Fruit fly (Drosophila melanogaster): ENCODE data around the gene CG6184.

Gene CG6184

DNA sequence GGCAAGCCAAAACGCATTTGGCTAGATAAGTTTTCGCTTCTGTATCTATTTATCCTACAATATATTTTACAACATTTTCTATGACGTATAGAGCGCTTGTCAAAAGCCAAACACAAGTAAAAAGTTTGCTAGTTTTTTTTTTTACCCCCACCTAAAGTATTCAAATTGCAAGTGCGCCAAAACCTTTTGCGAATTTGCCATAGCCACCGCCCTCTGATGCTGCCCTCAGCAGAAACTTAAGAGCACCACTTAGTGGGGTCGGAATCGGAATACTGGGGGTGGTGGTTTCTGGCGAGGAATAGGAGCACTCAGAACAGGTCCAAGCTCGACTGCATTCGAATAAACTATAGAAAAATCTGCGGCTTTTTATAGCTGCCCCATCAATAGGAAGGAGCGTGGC is at the start of gene CG6184:
TSS of gene CG6184 (minus strand) at position 101 of the 400 bp plus-strand sequence.
- TF ChIP-seq CG11617 (GFP tag; optimal IDR thresholded peaks at IDR 0.05) (no peak), cnc (optimal IDR thresholded peaks at IDR 0.05) (no peak), Clk (GFP tag; optimal IDR thresholded peaks at IDR 0.05) (no peak), Hr96 (GFP tag; optimal IDR thresholded peaks at IDR 0.05) (no peak), CG5204 (GFP tag; optimal IDR thresholded peaks at IDR 0.05) (no peak), Mnt (GFP tag; optimal IDR thresholded peaks at IDR 0.05) (no peak), CG33017 (tag; optimal IDR thresholded peaks at IDR 0.05) (no peak), CG12768 (GFP tag; optimal IDR thresholded peaks at IDR 0.05) (no peak), CG1620 (GFP tag; optimal IDR thresholded peaks at IDR 0.05) (no peak), CG7101 (tag; optimal IDR thresholded peaks at IDR 0.05) (no peak)

DNA sequence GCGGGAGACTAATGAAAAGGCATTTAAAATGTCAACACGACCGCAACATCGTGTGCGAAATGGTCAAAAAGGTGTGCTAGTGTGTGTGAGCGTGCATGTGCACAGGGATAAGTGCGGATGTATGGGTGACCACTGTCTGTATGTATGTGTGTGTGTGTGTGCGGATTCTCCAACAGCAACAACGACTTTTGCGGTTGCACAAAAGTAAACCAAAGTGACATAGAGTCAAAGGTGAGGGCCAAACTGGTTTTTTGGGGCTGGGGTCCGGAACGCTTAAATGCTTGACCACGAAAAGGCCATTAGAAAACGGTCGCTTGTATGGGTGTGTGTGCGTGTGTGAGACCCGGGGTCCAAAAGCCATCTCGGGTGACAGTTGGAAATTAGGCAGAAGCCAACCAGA is 45.7 kb upstream of the CG6184 start:
- TF ChIP-seq CG11617 (GFP tag; optimal IDR thresholded peaks at IDR 0.05): no peak
- TF ChIP-seq cic (GFP tag; optimal IDR thresholded peaks at IDR 0.05): no peak
- TF ChIP-seq CG7045 (GFP tag; optimal IDR thresholded peaks at IDR 0.05): no peak
- TF ChIP-seq toe (GFP tag; optimal IDR thresholded peaks at IDR 0.05): no peak
- no peak for TF ChIP-seq kay (GFP tag; ENCODE audit: borderline replicate concordance)
- TF ChIP-seq CG1620 (GFP tag; optimal IDR thresholded peaks at IDR 0.05): no peak
- no peak for TF ChIP-seq Clk (GFP tag; optimal IDR thresholded peaks at IDR 0.05)
- TF ChIP-seq CG14711 (tag; optimal IDR thresholded peaks at IDR 0.05): no peak
- no peak for TF ChIP-seq bab1 (GFP tag; optimal IDR thresholded peaks at IDR 0.05)

DNA sequence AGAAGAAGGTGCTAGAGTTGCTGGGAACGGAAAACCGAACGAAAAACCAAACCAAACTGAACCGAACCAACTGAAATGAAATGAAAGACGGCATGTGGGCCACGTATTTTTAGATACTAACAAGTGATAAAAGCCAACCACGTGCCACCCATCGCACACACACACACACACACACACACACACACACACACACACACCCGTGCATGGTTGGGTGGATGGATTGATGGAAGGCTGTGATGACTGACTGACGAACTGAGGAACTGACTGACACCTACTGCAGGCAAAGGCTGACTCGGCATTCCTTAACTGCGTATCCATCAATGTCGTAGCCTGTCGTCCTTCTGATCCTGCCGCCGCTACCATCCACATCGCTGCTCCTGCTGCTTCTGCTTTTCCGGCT is 24.8 kb upstream of the CG6184 start:
- TF ChIP-seq CG7045 (GFP tag; optimal IDR thresholded peaks at IDR 0.05) (no peak), Hr96 (GFP tag; optimal IDR thresholded peaks at IDR 0.05) (no peak), CG33017 (tag; optimal IDR thresholded peaks at IDR 0.05) (no peak), Crg-1 (GFP tag; optimal IDR thresholded peaks at IDR 0.05) (no peak), CG7101 (tag; optimal IDR thresholded peaks at IDR 0.05) (no peak), toe (GFP tag; optimal IDR thresholded peaks at IDR 0.05) (no peak), CG11617 (GFP tag; optimal IDR thresholded peaks at IDR 0.05) (no peak), cic (GFP tag; optimal IDR thresholded peaks at IDR 0.05) (no peak), cnc (optimal IDR thresholded peaks at IDR 0.05) (no peak), CG1620 (GFP tag; optimal IDR thresholded peaks at IDR 0.05) (no peak)

DNA sequence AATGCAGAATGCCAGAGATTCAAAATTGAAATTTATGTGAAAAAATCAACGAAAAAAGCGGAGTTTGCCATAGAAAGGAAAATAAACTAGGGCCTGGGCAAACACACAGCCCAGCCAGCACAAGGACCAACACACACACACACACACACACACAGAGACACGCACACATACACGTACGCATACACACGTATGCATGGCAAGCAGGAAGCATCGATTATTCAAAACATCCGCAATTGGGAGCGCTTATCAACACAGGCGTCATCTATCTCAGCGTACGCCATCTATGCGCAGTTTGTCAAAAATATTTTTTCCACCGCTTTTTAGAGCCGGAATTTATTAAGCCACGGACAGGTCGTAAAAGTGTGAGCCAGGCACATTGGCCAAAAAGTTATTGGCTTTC is 22.2 kb upstream of the CG6184 start:
- TF ChIP-seq Clk (GFP tag; optimal IDR thresholded peaks at IDR 0.05) (no peak), Hr96 (GFP tag; optimal IDR thresholded peaks at IDR 0.05) (no peak), CG5204 (GFP tag; optimal IDR thresholded peaks at IDR 0.05) (no peak), ovo (GFP tag; optimal IDR thresholded peaks at IDR 0.05) (no peak), toe (GFP tag; optimal IDR thresholded peaks at IDR 0.05) (no peak), CG33017 (tag; optimal IDR thresholded peaks at IDR 0.05) (no peak), CG7101 (tag; optimal IDR thresholded peaks at IDR 0.05) (no peak), tj (GFP tag; optimal IDR thresholded peaks at IDR 0.05) (no peak), CG11617 (GFP tag; optimal IDR thresholded peaks at IDR 0.05) (no peak), bab1 (GFP tag; optimal IDR thresholded peaks at IDR 0.05) (no peak), CG12768 (GFP tag; optimal IDR thresholded peaks at IDR 0.05) (no peak), pad (GFP tag; optimal IDR thresholded peaks at IDR 0.05) (no peak)

DNA sequence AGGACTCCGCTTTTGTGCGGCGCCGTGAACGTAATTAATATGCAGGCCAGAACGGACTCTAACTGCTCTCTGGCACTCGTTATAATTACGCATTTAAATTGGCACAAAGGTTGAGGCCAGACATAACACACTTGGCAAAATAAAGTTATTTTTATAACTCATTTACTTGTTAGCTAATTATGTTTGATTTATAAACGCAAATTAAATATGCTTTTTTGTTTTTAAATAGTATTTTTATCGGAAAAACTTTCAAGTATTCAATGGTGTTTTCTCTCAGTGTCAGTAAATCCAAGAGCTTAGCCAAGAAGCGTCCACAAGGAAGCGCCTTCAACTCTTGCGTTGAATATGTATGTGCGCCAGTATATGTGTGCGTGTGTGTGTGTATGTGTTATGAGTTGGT is 15.2 kb upstream of the CG6184 start:
- TF ChIP-seq cic (GFP tag; optimal IDR thresholded peaks at IDR 0.05) (no peak), ovo (GFP tag; optimal IDR thresholded peaks at IDR 0.05) (no peak), CG7101 (tag; optimal IDR thresholded peaks at IDR 0.05) (no peak), tj (GFP tag; optimal IDR thresholded peaks at IDR 0.05) (no peak), toe (GFP tag; optimal IDR thresholded peaks at IDR 0.05) (no peak)

DNA sequence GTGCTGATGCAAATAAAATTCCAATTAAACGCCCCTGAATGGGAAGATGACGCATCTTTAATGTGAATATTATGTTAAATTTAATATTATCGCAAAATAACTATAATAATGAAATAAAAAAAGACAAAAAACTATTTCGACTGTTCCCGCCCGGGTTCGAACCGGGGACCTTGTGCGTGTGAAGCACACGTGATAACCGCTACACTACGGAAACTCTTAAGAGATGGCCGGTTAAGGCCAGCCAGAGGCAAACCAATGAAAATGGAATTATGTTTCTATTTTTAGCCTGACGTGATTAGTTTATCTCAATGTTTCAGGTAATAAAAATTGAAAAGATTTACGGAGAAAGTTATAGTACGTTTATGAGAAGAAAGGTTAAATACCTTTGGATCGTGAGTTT is 14.5 kb upstream of the CG6184 start:
- TF ChIP-seq pad (GFP tag; optimal IDR thresholded peaks at IDR 0.05): no peak
- no peak for TF ChIP-seq CG7045 (GFP tag; optimal IDR thresholded peaks at IDR 0.05)
- no peak for TF ChIP-seq Clk (GFP tag; optimal IDR thresholded peaks at IDR 0.05)
- no peak for TF ChIP-seq CG11617 (GFP tag; optimal IDR thresholded peaks at IDR 0.05)
- TF ChIP-seq toe (GFP tag; optimal IDR thresholded peaks at IDR 0.05): no peak
- TF ChIP-seq Hr96 (GFP tag; optimal IDR thresholded peaks at IDR 0.05): no peak

DNA sequence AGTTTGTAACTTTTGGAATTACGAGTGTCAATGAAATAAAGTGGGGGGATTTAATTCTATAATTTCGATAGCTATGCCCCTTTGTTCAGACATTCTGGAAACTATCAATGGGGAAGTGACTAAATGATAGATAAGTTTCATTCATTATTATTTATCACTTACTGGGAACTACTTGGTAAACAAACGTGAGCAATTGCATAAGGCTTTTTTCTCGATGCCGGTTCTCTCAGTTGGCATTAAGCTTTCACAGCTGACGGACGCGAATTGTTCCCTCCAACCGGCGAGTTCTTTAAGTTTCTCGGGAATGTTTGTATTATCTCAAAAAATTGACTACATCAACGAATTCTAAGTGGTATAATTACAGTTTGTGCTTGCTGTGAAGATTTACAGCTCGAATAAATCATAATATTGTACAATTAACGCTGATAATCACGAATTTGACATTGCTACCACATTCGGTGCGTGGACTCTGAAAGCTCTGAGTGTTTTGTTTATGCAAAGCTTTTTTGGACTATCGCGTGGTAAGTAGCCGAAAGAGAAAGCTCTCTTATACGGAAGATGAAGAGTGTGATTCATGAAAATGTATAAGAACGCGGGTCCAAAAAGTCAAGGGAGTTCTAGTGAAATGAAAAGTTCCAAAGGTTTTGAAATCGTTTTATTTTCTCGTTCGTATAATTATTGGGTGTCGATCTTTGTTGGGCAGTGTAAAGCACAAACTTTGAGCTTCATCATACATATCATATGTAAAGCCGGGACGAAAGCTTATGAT is 13.7 kb upstream of the CG6184 start, which contains the start of gene Naam:
TSS of gene Naam (plus strand) at position 228 of the 769 bp plus-strand sequence.
- TF ChIP-seq CG7045 (GFP tag; optimal IDR thresholded peaks at IDR 0.05) (no peak), Hr96 (GFP tag; optimal IDR thresholded peaks at IDR 0.05) (peak; percentile 28), bab1 (GFP tag; optimal IDR thresholded peaks at IDR 0.05) (no peak), cic (GFP tag; optimal IDR thresholded peaks at IDR 0.05) (peak; percentile 82), toe (GFP tag; optimal IDR thresholded peaks at IDR 0.05) (peak; percentile 28), kay (GFP tag; ENCODE audit: borderline replicate concordance) (peak; percentile 66), CG14711 (tag; optimal IDR thresholded peaks at IDR 0.05) (peak; percentile 56), CG11617 (GFP tag; optimal IDR thresholded peaks at IDR 0.05) (peak; percentile 30), CG5204 (GFP tag; optimal IDR thresholded peaks at IDR 0.05) (peak; percentile 37), CG12768 (GFP tag; optimal IDR thresholded peaks at IDR 0.05) (peak; percentile 29), tj (GFP tag; optimal IDR thresholded peaks at IDR 0.05) (peak; percentile 15), pad (GFP tag; optimal IDR thresholded peaks at IDR 0.05) (peak; percentile 27), CG33017 (tag; optimal IDR thresholded peaks at IDR 0.05) (peak; percentile 32), cnc (optimal IDR thresholded peaks at IDR 0.05) (no peak), CG7101 (tag; optimal IDR thresholded peaks at IDR 0.05) (peak; percentile 58), Mnt (GFP tag; optimal IDR thresholded peaks at IDR 0.05) (peak; percentile 56)

All from whole organism, adult.